Fruit fly (Drosophila melanogaster) whole organism, prepupa: ENCODE measurements around the gene Nlp.

ENCODE experiments used
- Blimp-1 ChIP-seq: fragments of 200-800 bp; sonication (Bioruptor generic); optimal IDR thresholded peaks from 3 replicates; lab custom pipeline; 2017; ENCODE audit warnings: missing biosample characterization, missing genetic modification characterization, mild to moderate bottlenecking, moderate library complexity, missing genetic modification reagents
- CG6854 ChIP-seq: fragments of 200-800 bp; sonication (Bioruptor generic); optimal IDR thresholded peaks from 2 replicates; lab custom pipeline; 2017; ENCODE audit warnings: missing biosample characterization, mild to moderate bottlenecking, missing genetic modification characterization
- CG9139 ChIP-seq: fragments of 200-800 bp; sonication (Bioruptor generic); optimal IDR thresholded peaks from 3 replicates; lab custom pipeline; 2017; ENCODE audit warnings: missing biosample characterization, mild to moderate bottlenecking, missing genetic modification characterization
- Eip93F ChIP-seq: fragments of 200-800 bp; sonication (Bioruptor generic); optimal IDR thresholded peaks from 2 replicates; lab custom pipeline; 2016; ENCODE audit warnings: missing biosample characterization, mild to moderate bottlenecking, missing genetic modification characterization
- Ets21C ChIP-seq: fragments of 200-800 bp; sonication (Bioruptor generic); optimal IDR thresholded peaks from 3 replicates; lab custom pipeline; 2016; ENCODE audit warnings: missing biosample characterization, missing genetic modification characterization
- Lpt ChIP-seq: fragments of 200-800 bp; sonication (Bioruptor generic); optimal IDR thresholded peaks from 3 replicates; lab custom pipeline; 2016; ENCODE audit warnings: missing biosample characterization, missing genetic modification characterization
- pdm3 ChIP-seq: fragments of 200-800 bp; sonication (Bioruptor generic); optimal IDR thresholded peaks from 3 replicates; lab custom pipeline; 2016; ENCODE audit warnings: missing biosample characterization, missing genetic modification characterization

- TF ChIP-seq CG6854 (no peak), Eip93F (GFP tag; lab: Kevin White, UChicago) (no peak), Blimp-1 (GFP tag; lab: Kevin White, UChicago) (no peak), Ets21C (no peak), Lpt (GFP tag; lab: Kevin White, UChicago) (no peak), CG9139 (no peak), pdm3 (GFP tag; lab: Kevin White, UChicago) (no peak)
These were observed 5.1 kb upstream of the Nlp start, which contains the start of gene CG34298 for dm6 chr3R:29999495-29999894.
